Fruit fly (Drosophila melanogaster) whole organism, embryonic: ENCODE data around the gene CG31816.
A peak's percentile ranks its signal among the peaks of the same experiment; 100 is the strongest.

Experiments
- Atf-2 ChIP-seq: fragments of 200-800 bp; sonication (Bioruptor generic); optimal IDR thresholded peaks from 2 replicates; lab custom pipeline; 2016; ENCODE audit warnings: missing biosample characterization, missing genetic modification characterization
- CG10209 ChIP-seq: fragments of 200-800 bp; sonication (Bioruptor generic); optimal IDR thresholded peaks from 3 replicates; lab custom pipeline; 2017; ENCODE audit warnings: missing biosample characterization, mild to moderate bottlenecking, missing genetic modification characterization, missing genetic modification reagents
- CG10543 ChIP-seq: fragments of 200-800 bp; sonication (Bioruptor generic); optimal IDR thresholded peaks from 3 replicates; lab custom pipeline; 2017; ENCODE audit warnings: missing biosample characterization, mild to moderate bottlenecking, missing genetic modification characterization, moderate library complexity
- CG10959 ChIP-seq: fragments of 200-800 bp; sonication (Bioruptor generic); IDR thresholded peaks from 2 replicates; pipeline ENCODE4 v1.3.6; 2022; ENCODE audit warnings: missing biosample characterization, missing genetic modification characterization
- CG12104 ChIP-seq: fragments of 200-800 bp; sonication (Bioruptor generic); optimal IDR thresholded peaks from 3 replicates; lab custom pipeline; 2016; ENCODE audit warnings: missing biosample characterization, missing genetic modification characterization
- CG14014 ChIP-seq: fragments of 200-800 bp; sonication (Bioruptor generic); IDR thresholded peaks from 2 replicates; pipeline ENCODE4 v1.3.6; 2022; ENCODE audit warnings: missing biosample characterization, missing genetic modification characterization
- CG15073 ChIP-seq: fragments of 200-800 bp; sonication (Bioruptor generic); optimal IDR thresholded peaks from 2 replicates; lab custom pipeline; 2016; ENCODE audit warnings: missing biosample characterization, missing genetic modification characterization
- CG1647 ChIP-seq: fragments of 200-800 bp; sonication (Bioruptor generic); optimal IDR thresholded peaks from 3 replicates; lab custom pipeline; 2016; ENCODE audit warnings: missing biosample characterization, missing genetic modification characterization
- CG17186 ChIP-seq: fragments of 200-800 bp; sonication (Bioruptor generic); optimal IDR thresholded peaks from 3 replicates; lab custom pipeline; 2017; ENCODE audit warnings: missing biosample characterization, missing genetic modification reagents, missing genetic modification characterization
- CG17359 ChIP-seq: fragments of 200-800 bp; sonication (Bioruptor generic); optimal IDR thresholded peaks from 3 replicates; lab custom pipeline; 2018; ENCODE audit warnings: missing biosample characterization, mild to moderate bottlenecking, missing genetic modification characterization, moderate library complexity
- CG17568 ChIP-seq: fragments of 200-800 bp; sonication (Bioruptor generic); optimal IDR thresholded peaks from 2 replicates; lab custom pipeline; 2018; ENCODE audit warnings: missing biosample characterization, mild to moderate bottlenecking, missing genetic modification characterization, moderate library complexity
- CG18262 ChIP-seq: fragments of 200-800 bp; optimal IDR thresholded peaks from 3 replicates; lab custom pipeline; 2019; ENCODE audit warnings: missing biosample characterization, mild to moderate bottlenecking, missing genetic modification characterization, moderate library complexity
- CG2875 ChIP-seq: fragments of 200-800 bp; sonication (Bioruptor generic); optimal IDR thresholded peaks from 2 replicates; lab custom pipeline; 2017; ENCODE audit warnings: missing biosample characterization, mild to moderate bottlenecking, missing genetic modification characterization, missing genetic modification reagents
- CG32767 ChIP-seq: fragments of 200-800 bp; sonication (Bioruptor generic); IDR thresholded peaks from 2 replicates; pipeline ENCODE4 v1.3.6; 2022; ENCODE audit warnings: missing biosample characterization, missing genetic modification characterization
- CG32772 ChIP-seq: fragments of 200-800 bp; sonication (Bioruptor generic); IDR thresholded peaks from 2 replicates; pipeline ENCODE4 v1.3.6; 2022; ENCODE audit warnings: missing biosample characterization, missing genetic modification characterization
- CG34224 ChIP-seq: fragments of 200-800 bp; sonication (Bioruptor generic); IDR thresholded peaks from 3 replicates; pipeline ENCODE4 v1.3.6; 2022; ENCODE audit warnings: missing biosample characterization, missing genetic modification characterization; ENCODE audit not compliant: partially characterized antibody
- CG6654 ChIP-seq: fragments of 200-800 bp; sonication (Bioruptor generic); optimal IDR thresholded peaks from 2 replicates; lab custom pipeline; 2017; ENCODE audit warnings: missing biosample characterization, mild to moderate bottlenecking, missing genetic modification characterization
- CG6791 ChIP-seq: fragments of 200-800 bp; sonication (Bioruptor generic); IDR thresholded peaks from 3 replicates; pipeline ENCODE4 v1.3.6; 2022; ENCODE audit warnings: missing biosample characterization, missing genetic modification characterization; ENCODE audit not compliant: partially characterized antibody
- CG7928 ChIP-seq: fragments of 200-800 bp; sonication (Bioruptor generic); optimal IDR thresholded peaks from 2 replicates; lab custom pipeline; 2017; ENCODE audit warnings: missing biosample characterization, mild to moderate bottlenecking, missing genetic modification characterization
- CG9215 ChIP-seq: fragments of 200-800 bp; sonication (Bioruptor generic); IDR thresholded peaks from 2 replicates; pipeline ENCODE4 v1.3.6; 2022; ENCODE audit warnings: missing biosample characterization, missing genetic modification characterization
- Chrac-16 ChIP-seq: fragments of 200-800 bp; sonication (Bioruptor generic); optimal IDR thresholded peaks from 3 replicates; lab custom pipeline; 2016; ENCODE audit warnings: missing biosample characterization, missing genetic modification characterization
- Deaf1 ChIP-seq: fragments of 200-800 bp; optimal IDR thresholded peaks from 3 replicates; lab custom pipeline; 2019; ENCODE audit warnings: missing biosample characterization, mild to moderate bottlenecking, missing genetic modification characterization, moderate library complexity
- Dip3 ChIP-seq: fragments of 200-800 bp; sonication (Bioruptor generic); optimal IDR thresholded peaks from 3 replicates; lab custom pipeline; 2016; ENCODE audit warnings: missing biosample characterization, missing genetic modification characterization
- GATAe ChIP-seq: fragments of 200-800 bp; sonication (Bioruptor generic); conservative IDR thresholded peaks from 2 replicates; pipeline ENCODE4 v1.3.6; 2022; ENCODE audit warnings: missing biosample characterization, missing genetic modification characterization
- HmgZ ChIP-seq: fragments of 200-800 bp; sonication (Bioruptor generic); optimal IDR thresholded peaks from 2 replicates; lab custom pipeline; 2018; ENCODE audit warnings: missing biosample characterization, mild to moderate bottlenecking, missing genetic modification characterization
- Hr3 ChIP-seq: fragments of 200-800 bp; sonication (Bioruptor generic); optimal IDR thresholded peaks from 3 replicates; lab custom pipeline; 2016; ENCODE audit warnings: missing biosample characterization, missing genetic modification characterization
- MESR4 ChIP-seq: fragments of 200-800 bp; sonication (Bioruptor generic); optimal IDR thresholded peaks from 2 replicates; lab custom pipeline; 2018; ENCODE audit warnings: missing biosample characterization, mild to moderate bottlenecking, missing genetic modification characterization, moderate library complexity
- NFAT ChIP-seq: fragments of 200-800 bp; sonication (Bioruptor generic); IDR thresholded peaks from 2 replicates; pipeline ENCODE4 v1.3.6; 2022; ENCODE audit warnings: missing biosample characterization, missing genetic modification characterization
- NK7.1 ChIP-seq: fragments of 200-800 bp; sonication (Bioruptor generic); optimal IDR thresholded peaks from 3 replicates; lab custom pipeline; 2016; ENCODE audit warnings: missing biosample characterization, missing genetic modification characterization
- Poxn ChIP-seq: fragments of 200-800 bp; sonication (Bioruptor generic); IDR thresholded peaks from 2 replicates; pipeline ENCODE4 v1.3.6; 2022; ENCODE audit warnings: missing biosample characterization, missing genetic modification characterization
- Sin3A ChIP-seq: fragments of >200 bp; optimal IDR thresholded peaks from 2 replicates; lab custom pipeline; 2018
- Spps ChIP-seq: fragments of 200-800 bp; sonication (Bioruptor generic); optimal IDR thresholded peaks from 2 replicates; lab custom pipeline; 2018; ENCODE audit warnings: missing biosample characterization, mild to moderate bottlenecking, missing genetic modification characterization
- Ssrp ChIP-seq: fragments of 200-800 bp; sonication (Bioruptor generic); optimal IDR thresholded peaks from 2 replicates; lab custom pipeline; 2018; ENCODE audit warnings: missing biosample characterization, mild to moderate bottlenecking, missing genetic modification characterization, moderate library complexity
- Trl ChIP-seq, 3 experiments: fragments of >200 bp in 2 of 3; fragments of 200-800 bp in 1 of 3; sonication (Bioruptor generic) in 1 of 3; optimal IDR thresholded peaks; 2 replicates in 1 of 3; 3 replicates in 2 of 3; lab custom pipeline; 2016 to 2017; ENCODE audit warnings: missing biosample characterization in 1 of 3, missing genetic modification characterization in 1 of 3
- bbx ChIP-seq: fragments of 200-800 bp; sonication (Bioruptor generic); IDR thresholded peaks from 2 replicates; pipeline ENCODE4 v1.3.6; 2022; ENCODE audit warnings: missing biosample characterization, missing genetic modification characterization; ENCODE audit not compliant: partially characterized antibody
- bsh ChIP-seq, 2 experiments: fragments of 200-800 bp; sonication (Bioruptor generic); optimal IDR thresholded peaks; 2 replicates each; lab custom pipeline; 2017 to 2018; ENCODE audit warnings: mild to moderate bottlenecking in 2 of 2, missing biosample characterization in 2 of 2, missing genetic modification characterization in 2 of 2, moderate library complexity in 1 of 2
- btn ChIP-seq: fragments of 200-800 bp; sonication (Bioruptor generic); optimal IDR thresholded peaks from 2 replicates; lab custom pipeline; 2016; ENCODE audit warnings: missing biosample characterization, missing genetic modification characterization
- fru ChIP-seq: fragments of >200 bp; optimal IDR thresholded peaks from 2 replicates; lab custom pipeline; 2017
- gem ChIP-seq: fragments of 200-800 bp; sonication (Bioruptor generic); optimal IDR thresholded peaks from 2 replicates; lab custom pipeline; 2019; ENCODE audit warnings: missing biosample characterization, mild to moderate bottlenecking, missing genetic modification characterization, moderate library complexity
- her ChIP-seq: fragments of 200-800 bp; sonication (Bioruptor generic); optimal IDR thresholded peaks from 2 replicates; lab custom pipeline; 2016; ENCODE audit warnings: missing biosample characterization, missing genetic modification characterization
- klu ChIP-seq: fragments of 200-800 bp; sonication (Bioruptor generic); IDR thresholded peaks from 2 replicates; pipeline ENCODE4 v1.3.6; 2022; ENCODE audit warnings: missing biosample characterization, missing genetic modification characterization
- lmd ChIP-seq: fragments of 200-800 bp; sonication (Bioruptor generic); IDR thresholded peaks from 2 replicates; pipeline ENCODE4 v1.3.6; 2022; ENCODE audit warnings: missing biosample characterization, missing genetic modification characterization
- mirr ChIP-seq: fragments of 200-800 bp; sonication (Bioruptor generic); optimal IDR thresholded peaks from 3 replicates; lab custom pipeline; 2018; ENCODE audit warnings: missing biosample characterization, mild to moderate bottlenecking, missing genetic modification characterization
- nau ChIP-seq: fragments of 200-800 bp; sonication (Bioruptor generic); optimal IDR thresholded peaks from 3 replicates; lab custom pipeline; 2017; ENCODE audit warnings: missing biosample characterization, mild to moderate bottlenecking, missing genetic modification characterization, missing genetic modification reagents
- pho ChIP-seq: fragments of 200-800 bp; sonication (Bioruptor generic); optimal IDR thresholded peaks from 2 replicates; lab custom pipeline; 2016; ENCODE audit warnings: missing biosample characterization, missing genetic modification characterization
- pnt ChIP-seq: fragments of 200-800 bp; sonication (Bioruptor generic); optimal IDR thresholded peaks from 3 replicates; lab custom pipeline; 2016; ENCODE audit warnings: missing biosample characterization, missing genetic modification characterization
- shn ChIP-seq: fragments of 200-800 bp; sonication (Bioruptor generic); optimal IDR thresholded peaks from 3 replicates; lab custom pipeline; 2016; ENCODE audit warnings: missing biosample characterization, missing genetic modification characterization
- sim ChIP-seq: fragments of 200-800 bp; sonication (Bioruptor generic); IDR thresholded peaks from 2 replicates; pipeline ENCODE4 v1.3.6; 2022; ENCODE audit warnings: missing biosample characterization, missing genetic modification characterization
- sima ChIP-seq: fragments of 200-800 bp; sonication (Bioruptor generic); optimal IDR thresholded peaks from 2 replicates; lab custom pipeline; 2016; ENCODE audit warnings: missing biosample characterization, missing genetic modification characterization
- tap ChIP-seq: fragments of 200-800 bp; optimal IDR thresholded peaks from 3 replicates; lab custom pipeline; 2019; ENCODE audit warnings: missing biosample characterization, mild to moderate bottlenecking, missing genetic modification characterization, moderate library complexity

The CG31816 gene

DNA sequence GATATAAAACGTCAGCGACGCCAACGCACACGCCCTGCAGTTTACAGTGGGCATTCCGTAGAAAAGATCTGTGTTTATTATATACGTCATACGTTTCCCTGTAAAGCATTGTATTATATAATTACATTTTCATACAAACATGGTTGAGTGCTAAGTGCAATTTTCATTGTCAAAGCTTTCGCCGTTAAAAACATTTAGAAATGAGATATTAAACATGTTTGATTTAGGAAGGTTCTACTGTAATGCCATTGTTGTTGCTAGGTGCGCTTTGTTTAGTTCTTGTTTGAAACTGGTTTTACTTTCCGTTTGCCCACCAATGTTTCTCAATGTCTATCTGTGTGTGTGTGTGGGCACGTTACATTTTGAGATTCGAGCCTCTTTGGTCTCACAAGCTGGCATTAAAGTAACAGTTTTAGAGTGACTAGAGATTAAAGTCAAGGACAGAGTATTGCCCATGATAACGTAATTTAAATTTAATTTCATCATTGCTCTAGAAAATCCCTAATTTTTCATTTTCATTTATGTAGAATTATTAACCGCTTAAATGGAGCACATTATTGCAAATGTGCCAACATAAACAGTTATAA lies 49.6 kb upstream of the CG31816 start (continued):
- TF ChIP-seq Dip3 (GFP tag; lab: Kevin White, UChicago) (peak; percentile 10), bbx (GFP tag; lab: Robert Waterston, UW) (no peak), CG17359 (tag; lab: Kevin White, UChicago) (peak; percentile 79), CG10209 (peak; percentile 79), CG12104 (peak; percentile 60), CG6791 (GFP tag; lab: Robert Waterston, UW) (0 out of 3 replicates have a peak, but pooled peaks have one; percentile 24), klu (peak; percentile 66; the same call in 1 of the 2 replicates), Ssrp (tag; lab: Kevin White, UChicago) (peak; percentile 74), Chrac-16 (GFP tag; lab: Kevin White, UChicago) (peak; percentile 72), CG32767 (GFP tag; lab: Robert Waterston, UW) (peak; percentile 67; the same call in 1 of the 2 replicates), Sin3A (lab: Kevin White, UChicago) (no peak), tap (tag; lab: Kevin White, UChicago) (peak; percentile 78), sima (GFP tag; lab: Kevin White, UChicago) (no peak), bsh (GFP tag; optimal IDR thresholded peaks at IDR 0.05; lab: Kevin White, UChicago) (peak; percentile 85 to 92), her (GFP tag; lab: Kevin White, UChicago) (no peak), lmd (peak; percentile 84), CG2875 (GFP tag; lab: Kevin White, UChicago) (peak; percentile 56), HmgZ (tag; lab: Kevin White, UChicago) (peak; percentile 58), CG10543 (peak; percentile 34), pnt (peak; percentile 21), Poxn (GFP tag; lab: Robert Waterston, UW) (0 out of 2 replicates have a peak, but pooled peaks have one; percentile 14), CG32772 (GFP tag; lab: Robert Waterston, UW) (no peak), NFAT (GFP tag; lab: Robert Waterston, UW) (peak; percentile 59), CG17568 (GFP tag; lab: Kevin White, UChicago) (peak; percentile 64), Atf-2 (GFP tag; lab: Kevin White, UChicago) (peak; percentile 54), CG9215 (GFP tag; lab: Robert Waterston, UW) (peak; percentile 43; the same call in 1 of the 2 replicates), gem (peak; percentile 87), Spps (tag; lab: Kevin White, UChicago) (peak; percentile 50), MESR4 (GFP tag; lab: Kevin White, UChicago) (peak; percentile 7), CG15073 (no peak), btn (GFP tag; lab: Kevin White, UChicago) (peak; percentile 24), GATAe (no peak; the same call in 1 of the 2 replicates), CG10959 (GFP tag; lab: Robert Waterston, UW) (peak; percentile 64), sim (GFP tag; lab: Robert Waterston, UW) (0 out of 2 replicates have a peak, but pooled peaks have one; percentile 46), Deaf1 (tag; lab: Kevin White, UChicago) (peak; percentile 41), mirr (GFP tag; lab: Kevin White, UChicago) (no peak), pho (no peak), CG34224 (GFP tag; lab: Robert Waterston, UW) (no peak), NK7.1 (GFP tag; lab: Kevin White, UChicago) (peak; percentile 49), Hr3 (GFP tag; lab: Kevin White, UChicago) (peak; percentile 66), CG14014 (GFP tag; lab: Robert Waterston, UW) (peak; percentile 74), shn (GFP tag; lab: Kevin White, UChicago) (peak; percentile 56), CG1647 (GFP tag; lab: Kevin White, UChicago) (no peak), Trl (optimal IDR thresholded peaks at IDR 0.05; lab: Kevin White, UChicago) (no peak), Trl (GFP tag; optimal IDR thresholded peaks at IDR 0.05; lab: Kevin White, UChicago) (peak; percentile 34), CG17186 (GFP tag; lab: Kevin White, UChicago) (peak; percentile 6), CG18262 (tag; lab: Kevin White, UChicago) (peak; percentile 84), CG7928 (GFP tag; lab: Kevin White, UChicago) (no peak), fru (lab: Kevin White, UChicago) (no peak), CG6654 (peak; percentile 84), nau (GFP tag; lab: Kevin White, UChicago) (peak; percentile 65)
